ENCODE assay signal across 1 worm cellular context in genomic region chrX:12337846-12338490, ce11.
TF ChIP-seq lines count a peak whose summit lies in the region.

Gene srd-44 (plus strand): TSS chrX:12338440.

TF ChIP-seq in whole organism, L4 larva, 104 proteins besides CTCF, POLR2A, EP300 and RAD21 (continued from another document):
- TF ChIP-seq nhr-237 (tag; optimal IDR thresholded peaks at IDR 0.05; lab: Kevin White, UChicago) (no peak), nhr-42 (GFP tag; IDR thresholded peaks at IDR 0.05; lab: Robert Waterston, UW) (0 out of 2 replicates have a peak, but pooled peaks have one; percentile 47), nhr-48 (tag; optimal IDR thresholded peaks at IDR 0.05; lab: Kevin White, UChicago) (peak; percentile 43), nhr-25 (tag; optimal IDR thresholded peaks at IDR 0.05; lab: Kevin White, UChicago; ENCODE audit: borderline replicate concordance, insufficient read depth) (no peak), daf-8 (GFP tag; IDR thresholded peaks at IDR 0.05; lab: Robert Waterston, UW) (no peak), lin-39 (tag; optimal IDR thresholded peaks at IDR 0.05; lab: Kevin White, UChicago) (no peak)
